Fruit fly (Drosophila melanogaster): ENCODE data around the gene mex1.
A peak's percentile ranks its signal among the peaks of the same experiment; 100 is the strongest.

mex1 gene

DNA sequence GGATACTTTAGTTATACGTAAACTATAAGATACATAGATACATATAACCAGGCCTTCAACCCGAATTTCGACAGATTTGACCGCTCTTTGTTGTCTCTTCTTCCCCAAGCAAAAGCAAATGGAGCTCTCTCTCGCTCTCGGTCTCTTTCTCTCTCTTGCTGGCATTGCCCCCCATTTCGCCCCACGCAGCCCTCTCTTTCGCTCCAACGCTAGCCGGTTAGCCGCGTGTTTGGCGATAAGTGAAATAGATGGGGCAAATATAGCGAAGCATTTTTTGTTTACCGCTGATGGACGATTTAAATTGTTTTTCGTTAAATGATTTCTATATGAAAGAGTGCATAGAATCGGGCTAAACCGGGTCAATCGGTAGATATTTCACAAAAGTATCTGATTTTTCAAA, 5.0 kb downstream of the mex1 start (continued):
- TF ChIP-seq hbn (GFP tag; IDR thresholded peaks at IDR 0.05; ENCODE audit: partially characterized antibody) = peak; percentile 25; the same call in 1 of the 2 replicates
- no peak for TF ChIP-seq CG4820 (GFP tag; optimal IDR thresholded peaks at IDR 0.05)
- TF ChIP-seq CG34376 (GFP tag; optimal IDR thresholded peaks at IDR 0.05) = peak; percentile 48
- peak; percentile 32 for TF ChIP-seq CG9437 (GFP tag; optimal IDR thresholded peaks at IDR 0.05)
- no peak for TF ChIP-seq br (optimal IDR thresholded peaks at IDR 0.05)
- no peak for TF ChIP-seq odd (GFP tag; optimal IDR thresholded peaks at IDR 0.05)
- TF ChIP-seq prd (optimal IDR thresholded peaks at IDR 0.05) = no peak
- no peak for TF ChIP-seq prd (GFP tag; IDR thresholded peaks at IDR 0.05)
- peak; percentile 98 for TF ChIP-seq crol (GFP tag; IDR thresholded peaks at IDR 0.05)
- no peak for TF ChIP-seq usp (GFP tag; optimal IDR thresholded peaks at IDR 0.05)
- TF ChIP-seq CG18764 (GFP tag; optimal IDR thresholded peaks at IDR 0.05) = no peak
- TF ChIP-seq tin (GFP tag; optimal IDR thresholded peaks at IDR 0.05) = no peak
- TF ChIP-seq dmrt99B (tag; optimal IDR thresholded peaks at IDR 0.05) = no peak
- no peak for TF ChIP-seq CG13296 (GFP tag; optimal IDR thresholded peaks at IDR 0.05)
- no peak for TF ChIP-seq ttk (GFP tag; IDR thresholded peaks at IDR 0.05)
- TF ChIP-seq CG17359 (tag; optimal IDR thresholded peaks at IDR 0.05) = no peak
- no peak for TF ChIP-seq salm (tag; optimal IDR thresholded peaks at IDR 0.05)
- TF ChIP-seq HmgZ (tag; optimal IDR thresholded peaks at IDR 0.05) = peak; percentile 9
- peak; percentile 22 for TF ChIP-seq nom (GFP tag; optimal IDR thresholded peaks at IDR 0.05)
- no peak for TF ChIP-seq CG12942 (GFP tag; optimal IDR thresholded peaks at IDR 0.05)
- no peak for TF ChIP-seq Oaz (GFP tag; IDR thresholded peaks at IDR 0.05)
- no peak for TF ChIP-seq cas (GFP tag; IDR thresholded peaks at IDR 0.05)
- TF ChIP-seq Fer3 (tag; optimal IDR thresholded peaks at IDR 0.05) = no peak
- no peak for TF ChIP-seq Taf1 (GFP tag; IDR thresholded peaks at IDR 0.05)
- TF ChIP-seq CG8944 (GFP tag; optimal IDR thresholded peaks at IDR 0.05) = no peak
- TF ChIP-seq CG13894 (tag; optimal IDR thresholded peaks at IDR 0.05) = peak; percentile 92
- TF ChIP-seq bsh (GFP tag; optimal IDR thresholded peaks at IDR 0.05) = peak in 1 of 2 experiments; percentile 34
- no peak for TF ChIP-seq wor (GFP tag; IDR thresholded peaks at IDR 0.05)
- TF ChIP-seq lbe (GFP tag; optimal IDR thresholded peaks at IDR 0.05) = no peak
- no peak for TF ChIP-seq Gsc (GFP tag; IDR thresholded peaks at IDR 0.05)
- TF ChIP-seq Atf-2 (GFP tag; optimal IDR thresholded peaks at IDR 0.05) = no peak
- no peak for TF ChIP-seq CG6654 (GFP tag; optimal IDR thresholded peaks at IDR 0.05)
- no peak for TF ChIP-seq CG2129 (GFP tag; IDR thresholded peaks at IDR 0.05; ENCODE audit: partially characterized antibody)
- TF ChIP-seq gro (GFP tag; optimal IDR thresholded peaks at IDR 0.05) = peak; percentile 14
- TF ChIP-seq CG16813 (GFP tag; IDR thresholded peaks at IDR 0.05; ENCODE audit: partially characterized antibody) = no peak
- TF ChIP-seq nerfin-2 (GFP tag; IDR thresholded peaks at IDR 0.05; ENCODE audit: partially characterized antibody) = no peak
- no peak for TF ChIP-seq dimm (GFP tag; IDR thresholded peaks at IDR 0.05)
- TF ChIP-seq HLH3B (GFP tag; IDR thresholded peaks at IDR 0.05) = no peak
- no peak for TF ChIP-seq knrl (GFP tag; IDR thresholded peaks at IDR 0.05; ENCODE audit: partially characterized antibody)

DNA sequence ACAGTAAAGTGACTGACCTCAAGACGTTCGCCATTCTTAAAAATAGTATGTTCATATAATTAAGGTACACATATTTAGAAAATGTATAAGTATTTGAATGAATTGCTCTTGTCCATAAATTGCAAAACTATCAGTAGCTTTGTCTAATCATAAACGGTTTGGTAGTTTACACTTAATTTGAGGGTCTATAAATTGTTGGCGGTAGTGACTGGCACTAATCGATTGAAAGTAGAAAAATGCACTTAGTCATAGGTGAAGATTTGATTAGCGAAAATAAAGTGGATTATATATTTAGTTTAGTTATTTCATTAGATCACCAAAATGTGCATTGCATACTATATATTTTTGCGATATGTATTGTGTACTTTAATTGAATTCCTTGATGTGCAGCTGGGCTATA, 5.7 kb downstream of the mex1 start:
- TF ChIP-seq D19B (GFP tag; optimal IDR thresholded peaks at IDR 0.05) (no peak), nau (GFP tag; optimal IDR thresholded peaks at IDR 0.05) (no peak), exex (tag; optimal IDR thresholded peaks at IDR 0.05) (peak; percentile 49)

Data from whole organism, embryonic.